Worm (Caenorhabditis elegans) whole organism, L4 larva: ENCODE results near the gene pax-1.

Source experiments
- F10B5.3 ChIP-seq: sonication (generic microtip); optimal IDR thresholded peaks from 2 replicates; lab custom pipeline; 2016; ENCODE audit warnings: mild to moderate bottlenecking, missing genetic modification characterization, missing compliant biosample characterization
- F37D6.2 ChIP-seq: sonication (generic microtip); optimal IDR thresholded peaks from 2 replicates; lab custom pipeline; 2016; ENCODE audit warnings: mild to moderate bottlenecking, missing genetic modification characterization, missing compliant biosample characterization
- F49E8.2 ChIP-seq: sonication (generic microtip); optimal IDR thresholded peaks from 2 replicates; lab custom pipeline; 2016; ENCODE audit warnings: missing compliant biosample characterization, mild to moderate bottlenecking, missing genetic modification characterization, borderline replicate concordance
- R02D3.7 ChIP-seq: fragments of 150-350 bp; sonication (generic microtip); optimal IDR thresholded peaks from 3 replicates; lab custom pipeline; 2014; ENCODE audit warnings: missing biosample characterization, missing genetic modification characterization
- T26A8.4 ChIP-seq: fragments of 200-800 bp; sonication (Bioruptor generic); IDR thresholded peaks from 2 replicates; pipeline ENCODE4 v1.3.6; 2022; ENCODE audit warnings: missing genetic modification characterization, missing compliant biosample characterization
- Y5F2A.4 ChIP-seq: fragments of 200-800 bp; sonication (Bioruptor generic); optimal IDR thresholded peaks from 2 replicates; lab custom pipeline; 2018; ENCODE audit warnings: mild to moderate bottlenecking, missing genetic modification characterization, missing compliant biosample characterization
- Y75B8A.6 ChIP-seq: fragments of 200-800 bp; sonication (Bioruptor generic); IDR thresholded peaks from 2 replicates; pipeline ENCODE4 v1.3.6; 2022; ENCODE audit warnings: missing genetic modification reagents, missing genetic modification characterization, missing compliant biosample characterization
- aha-1 ChIP-seq: fragments of 150-350 bp; peaks from one replicate; lab custom pipeline; 2014; ENCODE audit warnings: missing biosample characterization, missing genetic modification characterization
- aly-2 ChIP-seq: sonication (generic microtip); optimal IDR thresholded peaks from 2 replicates; lab custom pipeline; 2018; ENCODE audit warnings: missing biosample characterization, missing genetic modification characterization
- arid-1 ChIP-seq: fragments of 200-800 bp; sonication (Bioruptor generic); conservative IDR thresholded peaks from 2 replicates; pipeline ENCODE4 v1.3.6; 2022; ENCODE audit warnings: missing genetic modification reagents, missing genetic modification characterization, missing compliant biosample characterization
- attf-4 ChIP-seq: sonication (generic microtip); optimal IDR thresholded peaks from 3 replicates; lab custom pipeline; 2017; ENCODE audit warnings: missing biosample characterization, missing genetic modification characterization
- ceh-20 ChIP-seq: fragments of 200-800 bp; sonication (Bioruptor generic); IDR thresholded peaks from 2 replicates; pipeline ENCODE4 v1.3.6; 2022; ENCODE audit warnings: missing genetic modification reagents, missing genetic modification characterization, missing compliant biosample characterization
- ceh-32 ChIP-seq: sonication (generic microtip); optimal IDR thresholded peaks from 2 replicates; lab custom pipeline; 2016; ENCODE audit warnings: mild to moderate bottlenecking, missing genetic modification characterization, missing compliant biosample characterization; ENCODE audit not compliant: poor library complexity
- ceh-82 ChIP-seq: sonication (generic microtip); optimal IDR thresholded peaks from 2 replicates; lab custom pipeline; 2017; ENCODE audit warnings: missing biosample characterization, missing genetic modification characterization
- ces-1 ChIP-seq: fragments of 150-350 bp; sonication (generic microtip); optimal IDR thresholded peaks from 4 replicates; lab custom pipeline; 2014; ENCODE audit warnings: missing biosample characterization, missing genetic modification reagents, missing genetic modification characterization
- cey-2 ChIP-seq: sonication (generic microtip); optimal IDR thresholded peaks from 3 replicates; lab custom pipeline; 2017; ENCODE audit warnings: missing genetic modification characterization, mild to moderate bottlenecking, missing compliant biosample characterization, antibody characterized with exemption, borderline replicate concordance; ENCODE audit not compliant: insufficient read depth
- daf-16 ChIP-seq, 3 experiments: sonication (generic microtip); optimal IDR thresholded peaks; 2 replicates each; lab custom pipeline; 2016 to 2017; ENCODE audit warnings: missing genetic modification characterization in 3 of 3, missing genetic modification reagents in 3 of 3, mild to moderate bottlenecking in 2 of 3, missing compliant biosample characterization in 2 of 3, missing biosample characterization in 1 of 3, moderate library complexity in 1 of 3
- daf-19 ChIP-seq: fragments of 200-800 bp; sonication (Bioruptor generic); conservative IDR thresholded peaks from 2 replicates; pipeline ENCODE4 v1.3.6; 2022; ENCODE audit warnings: missing genetic modification characterization, missing compliant biosample characterization
- dpl-1 ChIP-seq: fragments of 150-350 bp; optimal IDR thresholded peaks from 2 replicates; lab custom pipeline; 2014; ENCODE audit warnings: missing biosample characterization, missing genetic modification reagents, missing genetic modification characterization
- egl-27 ChIP-seq: sonication (generic microtip); optimal IDR thresholded peaks from 3 replicates; lab custom pipeline; 2017; ENCODE audit warnings: missing biosample characterization, missing genetic modification reagents, missing genetic modification characterization
- hlh-11 ChIP-seq: fragments of 200-800 bp; sonication (Bioruptor generic); optimal IDR thresholded peaks from 2 replicates; lab custom pipeline; 2018; ENCODE audit warnings: mild to moderate bottlenecking, missing genetic modification characterization, missing compliant biosample characterization
- hlh-30 ChIP-seq: sonication (generic microtip); optimal IDR thresholded peaks from 2 replicates; lab custom pipeline; 2017; ENCODE audit warnings: antibody characterized with exemption, mild to moderate bottlenecking, missing genetic modification characterization, missing compliant biosample characterization; ENCODE audit not compliant: insufficient read depth
- jun-1 ChIP-seq: fragments of 150-350 bp; optimal IDR thresholded peaks from 2 replicates; lab custom pipeline; 2014; ENCODE audit warnings: missing biosample characterization, missing genetic modification reagents, missing genetic modification characterization
- lin-1 ChIP-seq: fragments of 200-800 bp; sonication (Bioruptor generic); IDR thresholded peaks from 2 replicates; pipeline ENCODE4 v1.3.6; 2022; ENCODE audit warnings: missing genetic modification reagents, missing genetic modification characterization, missing compliant biosample characterization
- lin-15B ChIP-seq: fragments of 150-350 bp; sonication (generic microtip); optimal IDR thresholded peaks from 3 replicates; lab custom pipeline; 2014; ENCODE audit warnings: missing biosample characterization, missing genetic modification characterization
- lin-29 ChIP-seq: fragments of 200-800 bp; sonication (Bioruptor generic); IDR thresholded peaks from 2 replicates; pipeline ENCODE4 v1.3.6; 2022; ENCODE audit warnings: missing genetic modification reagents, missing genetic modification characterization, missing compliant biosample characterization
- lin-39 ChIP-seq: fragments of 150-350 bp; optimal IDR thresholded peaks from 2 replicates; lab custom pipeline; 2014; ENCODE audit warnings: missing biosample characterization, missing genetic modification reagents, missing genetic modification characterization
- lsy-2 ChIP-seq, 2 experiments: fragments of 150-350 bp in 1 of 2; sonication (generic microtip) in 1 of 2; optimal IDR thresholded peaks; 2 replicates each; lab custom pipeline; 2014 to 2017; ENCODE audit warnings: missing biosample characterization in 2 of 2, missing genetic modification characterization in 2 of 2
- mxl-2 ChIP-seq: fragments of 200-800 bp; sonication (Bioruptor generic); conservative IDR thresholded peaks from 2 replicates; pipeline ENCODE4 v1.3.6; 2022; ENCODE audit warnings: missing genetic modification reagents, missing genetic modification characterization, missing compliant biosample characterization
- mxl-3 ChIP-seq: fragments of 200-800 bp; sonication (Bioruptor generic); optimal IDR thresholded peaks from 2 replicates; lab custom pipeline; 2018; ENCODE audit warnings: mild to moderate bottlenecking, missing genetic modification characterization, missing compliant biosample characterization
- nhr-10 ChIP-seq: fragments of 150-350 bp; optimal IDR thresholded peaks from 2 replicates; lab custom pipeline; 2014; ENCODE audit warnings: missing biosample characterization, missing genetic modification characterization
- nhr-102 ChIP-seq: sonication (generic microtip); optimal IDR thresholded peaks from 2 replicates; lab custom pipeline; 2016; ENCODE audit warnings: mild to moderate bottlenecking, missing genetic modification characterization, moderate library complexity, missing compliant biosample characterization
- nhr-11 ChIP-seq: fragments of 150-350 bp; optimal IDR thresholded peaks from 2 replicates; lab custom pipeline; 2014; ENCODE audit warnings: missing biosample characterization, missing genetic modification characterization
- nhr-237 ChIP-seq: sonication (generic microtip); optimal IDR thresholded peaks from 2 replicates; lab custom pipeline; 2017; ENCODE audit warnings: missing biosample characterization, missing genetic modification characterization
- nhr-25 ChIP-seq: sonication (generic microtip); optimal IDR thresholded peaks from 2 replicates; lab custom pipeline; 2017; ENCODE audit warnings: missing genetic modification characterization, mild to moderate bottlenecking, missing compliant biosample characterization, antibody characterized with exemption, moderate library complexity, borderline replicate concordance; ENCODE audit not compliant: insufficient read depth
- nhr-48 ChIP-seq: sonication (generic microtip); optimal IDR thresholded peaks from 2 replicates; lab custom pipeline; 2016; ENCODE audit warnings: mild to moderate bottlenecking, missing genetic modification characterization, missing compliant biosample characterization
- nhr-6 ChIP-seq: fragments of 150-350 bp; optimal IDR thresholded peaks from 2 replicates; lab custom pipeline; 2014; ENCODE audit warnings: missing biosample characterization, missing genetic modification characterization
- nhr-77 ChIP-seq: fragments of 150-350 bp; optimal IDR thresholded peaks from 2 replicates; lab custom pipeline; 2014; ENCODE audit warnings: missing biosample characterization, missing genetic modification characterization
- set-16 ChIP-seq: fragments of 200-800 bp; sonication (Bioruptor generic); IDR thresholded peaks from 2 replicates; pipeline ENCODE4 v1.3.6; 2022; ENCODE audit warnings: missing genetic modification reagents, missing genetic modification characterization, missing compliant biosample characterization
- snpc-4 ChIP-seq: fragments of 150-350 bp; optimal IDR thresholded peaks from 2 replicates; lab custom pipeline; 2014; ENCODE audit warnings: missing biosample characterization, missing genetic modification characterization
- spr-3 ChIP-seq: fragments of 200-800 bp; sonication (Bioruptor generic); optimal IDR thresholded peaks from 2 replicates; lab custom pipeline; 2018; ENCODE audit warnings: mild to moderate bottlenecking, missing genetic modification characterization, missing compliant biosample characterization
- unc-62 ChIP-seq, 3 experiments: fragments of 150-350 bp in 1 of 3; sonication (generic microtip); optimal IDR thresholded peaks in 2 of 3; peaks in 1 of 3; 1 replicate in 1 of 3; 2 replicates in 2 of 3; lab custom pipeline; 2014 to 2017; ENCODE audit warnings: missing biosample characterization in 3 of 3, missing genetic modification characterization in 3 of 3, missing genetic modification reagents in 3 of 3, missing genotype in 1 of 3
- zip-2 ChIP-seq: fragments of 150-350 bp; optimal IDR thresholded peaks from 2 replicates; lab custom pipeline; 2014; ENCODE audit warnings: missing biosample characterization, missing genetic modification characterization
- ztf-11 ChIP-seq: fragments of 150-350 bp; optimal IDR thresholded peaks from 2 replicates; lab custom pipeline; 2014; ENCODE audit warnings: missing biosample characterization, missing genetic modification characterization

The pax-1 gene

DNA sequence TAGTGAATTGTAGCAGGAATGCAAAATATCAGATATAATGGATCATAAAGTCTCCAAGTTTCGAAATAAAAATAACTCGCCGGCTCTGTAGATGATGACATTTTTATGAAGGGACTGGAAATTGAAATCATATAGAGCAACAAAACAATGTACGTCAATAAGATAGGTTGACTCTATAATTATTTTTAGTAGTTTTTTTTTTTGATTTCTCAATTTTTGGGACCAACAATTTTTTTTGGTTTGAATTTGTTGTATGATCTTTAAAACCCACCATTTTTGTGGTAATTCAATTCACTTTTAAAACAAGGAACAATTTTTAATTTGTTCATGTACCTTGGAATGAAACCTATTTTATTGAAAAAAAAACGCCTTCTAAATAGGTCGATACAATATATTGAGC is 34.7 kb upstream of the pax-1 start, which contains the start of gene F20D6.12:
Gene F20D6.12, minus strand, starts transcription at position 101 of the 400 bp plus-strand sequence.
- TF ChIP-seq nhr-77 (tag; lab: Kevin White, UChicago) (no peak), nhr-48 (no peak), Y5F2A.4 (GFP tag; lab: Kevin White, UChicago) (no peak), nhr-25 (tag; lab: Kevin White, UChicago) (no peak), lin-15B (tag; lab: Kevin White, UChicago) (no peak), mxl-2 (GFP tag; lab: Robert Waterston, UW) (no peak), aha-1 (tag; lab: Kevin White, UChicago) (no peak), nhr-237 (tag; lab: Kevin White, UChicago) (no peak), dpl-1 (GFP tag; lab: Kevin White, UChicago) (no peak), attf-4 (tag; lab: Kevin White, UChicago) (no peak), snpc-4 (no peak), arid-1 (no peak), lin-39 (no peak), F10B5.3 (tag; lab: Kevin White, UChicago) (no peak), nhr-102 (tag; lab: Kevin White, UChicago) (no peak), egl-27 (tag; lab: Kevin White, UChicago) (no peak), lin-29 (no peak)

- TF ChIP-seq hlh-11 (no peak), T26A8.4 (GFP tag; lab: Robert Waterston, UW) (no peak), egl-27 (tag; lab: Kevin White, UChicago) (no peak), cey-2 (tag; lab: Kevin White, UChicago) (no peak), jun-1 (tag; lab: Kevin White, UChicago) (no peak), ceh-32 (no peak), nhr-6 (tag; lab: Kevin White, UChicago) (no peak), spr-3 (no peak), lin-29 (no peak), ceh-82 (tag; lab: Kevin White, UChicago) (no peak), mxl-3 (GFP tag; lab: Kevin White, UChicago) (no peak), Y75B8A.6 (GFP tag; lab: Robert Waterston, UW) (no peak), F37D6.2 (tag; lab: Kevin White, UChicago) (no peak), daf-19 (GFP tag; lab: Robert Waterston, UW) (no peak), lin-1 (GFP tag; lab: Robert Waterston, UW) (no peak), aly-2 (no peak)
These were observed 34.3 kb upstream of the pax-1 start, which contains the start of gene F20D6.1 for ce11 chrV:8190430-8190829. Gene F20D6.1, plus strand, starts transcription at chrV:8190730.

- no peak for TF ChIP-seq T26A8.4 (GFP tag; lab: Robert Waterston, UW)
- TF ChIP-seq nhr-11: peak; percentile 34
- TF ChIP-seq F49E8.2 (tag; lab: Kevin White, UChicago): no peak
- no peak for TF ChIP-seq attf-4 (tag; lab: Kevin White, UChicago)
- TF ChIP-seq aha-1 (tag; lab: Kevin White, UChicago): peak; percentile 58
- peak in 1 of 2 experiments; percentile 33 for TF ChIP-seq unc-62 (GFP tag; optimal IDR thresholded peaks at IDR 0.05 in 1 of 2; lab: Kevin White, UChicago)
- TF ChIP-seq unc-62 (tag; optimal IDR thresholded peaks at IDR 0.05; lab: Kevin White, UChicago): no peak
- no peak for TF ChIP-seq zip-2 (tag; lab: Kevin White, UChicago)
- TF ChIP-seq daf-19 (GFP tag; lab: Robert Waterston, UW): no peak
- TF ChIP-seq set-16 (GFP tag; lab: Robert Waterston, UW): no peak
- no peak for TF ChIP-seq lin-15B (tag; lab: Kevin White, UChicago)
- TF ChIP-seq nhr-10 (tag; lab: Kevin White, UChicago): no peak
- peak; percentile 41 for TF ChIP-seq hlh-30
- no peak for TF ChIP-seq lsy-2 (tag; optimal IDR thresholded peaks at IDR 0.05; lab: Kevin White, UChicago)
- no peak for TF ChIP-seq hlh-11
- no peak for TF ChIP-seq R02D3.7 (tag; lab: Kevin White, UChicago)
- no peak for TF ChIP-seq ces-1 (GFP tag; lab: Kevin White, UChicago)
- TF ChIP-seq ceh-20 (GFP tag; lab: Robert Waterston, UW): no peak
- TF ChIP-seq daf-16 (GFP tag; optimal IDR thresholded peaks at IDR 0.05; lab: Kevin White, UChicago): peak in 1 of 2 experiments; percentile 55
- no peak for TF ChIP-seq daf-16 (tag; optimal IDR thresholded peaks at IDR 0.05; lab: Kevin White, UChicago)
- TF ChIP-seq ztf-11: no peak
These were observed 28.8 kb upstream of the pax-1 start, which contains the start of gene F20D6.10 for ce11 chrV:8195889-8196418. Gene F20D6.10, minus strand, starts transcription at chrV:8195939.
